Worm (Caenorhabditis elegans) whole organism, late embryonic: ENCODE results near the gene T02G5.3.

Experiments
- ceh-2 ChIP-seq: sonication (generic microtip); optimal IDR thresholded peaks from 2 replicates; lab custom pipeline; 2016; ENCODE audit warnings: missing genotype, missing genetic modification characterization, missing compliant biosample characterization
- ceh-30 ChIP-seq: fragments of 150-350 bp; optimal IDR thresholded peaks from 2 replicates; lab custom pipeline; 2014; ENCODE audit warnings: missing biosample characterization, missing genetic modification characterization
- ceh-48 ChIP-seq: sonication (generic microtip); optimal IDR thresholded peaks from 2 replicates; lab custom pipeline; 2016; ENCODE audit warnings: missing genetic modification characterization, inconsistent platforms, missing compliant biosample characterization
- pag-3 ChIP-seq: sonication (generic microtip); optimal IDR thresholded peaks from 2 replicates; lab custom pipeline; 2016; ENCODE audit warnings: missing compliant biosample characterization, missing genetic modification characterization, borderline replicate concordance
- sox-2 ChIP-seq: fragments of 200-800 bp; sonication (Bioruptor generic); IDR thresholded peaks from 2 replicates; pipeline ENCODE4 v1.3.6; 2022; ENCODE audit warnings: missing genetic modification reagents, missing genetic modification characterization, missing compliant biosample characterization

ce11 chrII:7072590-7073536 is 20.3 kb upstream of the T02G5.3 start:
- TF ChIP-seq ceh-48 (tag; lab: Kevin White, UChicago) (no peak), sox-2 (GFP tag; lab: Robert Waterston, UW) (no peak), ceh-30 (tag; lab: Kevin White, UChicago) (no peak), ceh-2 (peak; percentile 84), pag-3 (tag; lab: Kevin White, UChicago) (no peak)
